Fruit fly (Drosophila melanogaster) whole organism, pupa: ENCODE measurements around the gene Sap-r.

ENCODE experiments used
- CG12605 ChIP-seq: fragments of 200-800 bp; sonication (Bioruptor generic); IDR thresholded peaks from 2 replicates; pipeline ENCODE4 v1.3.6; 2022; ENCODE audit warnings: missing biosample characterization, missing genetic modification characterization
- CG13204 ChIP-seq: fragments of 200-800 bp; sonication (Bioruptor generic); optimal IDR thresholded peaks from 2 replicates; lab custom pipeline; 2018; ENCODE audit warnings: missing biosample characterization, mild to moderate bottlenecking, missing genetic modification characterization, moderate library complexity
- CG8159 ChIP-seq: fragments of 200-800 bp; sonication (Bioruptor generic); optimal IDR thresholded peaks from 3 replicates; lab custom pipeline; 2018; ENCODE audit warnings: missing biosample characterization, mild to moderate bottlenecking, missing genetic modification characterization, moderate library complexity
- EcR ChIP-seq: fragments of 200-800 bp; sonication (Bioruptor generic); optimal IDR thresholded peaks from 3 replicates; lab custom pipeline; 2019; ENCODE audit warnings: missing biosample characterization, missing genetic modification characterization, mild to moderate bottlenecking, moderate library complexity, missing genetic modification reagents

The Sap-r gene

dm6 chr3R:30840741-30841140 is 48.1 kb downstream of the Sap-r start:
- TF ChIP-seq EcR (GFP tag; lab: Kevin White, UChicago) (peak; percentile 62), CG8159 (tag; lab: Kevin White, UChicago) (no peak), CG13204 (peak; percentile 74), CG12605 (no peak)
